Fruit fly (Drosophila melanogaster): ENCODE results near the gene usp.

DNA sequence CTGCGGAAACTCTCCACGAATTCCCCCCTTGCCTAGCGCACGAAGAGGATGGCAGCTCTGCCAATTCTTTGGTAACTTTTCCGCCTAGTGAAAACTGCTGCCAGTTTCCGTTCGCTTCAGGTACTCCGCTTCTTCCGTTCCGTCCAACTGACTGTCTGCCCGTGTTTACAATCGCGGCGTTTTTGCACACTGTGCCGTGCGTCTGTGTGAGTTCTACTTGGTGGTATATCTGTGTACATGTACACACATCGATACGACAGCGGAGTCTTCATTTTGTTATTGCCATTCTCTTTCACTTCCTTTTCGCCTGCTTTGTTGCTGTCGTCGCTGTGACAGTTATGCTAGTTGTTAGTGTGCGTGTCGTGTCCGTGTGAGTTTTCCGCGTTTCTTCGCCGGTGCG lies 29.3 kb downstream of the usp start:
- TF ChIP-seq dac (GFP tag; optimal IDR thresholded peaks at IDR 0.05) (no peak), Ets96B (tag; optimal IDR thresholded peaks at IDR 0.05) (no peak), salr (GFP tag; optimal IDR thresholded peaks at IDR 0.05) (peak in 1 of 2 experiments; percentile 45), ss (GFP tag; optimal IDR thresholded peaks at IDR 0.05) (peak; percentile 54 to 80), Lpt (GFP tag; optimal IDR thresholded peaks at IDR 0.05) (no peak), pdm3 (GFP tag; optimal IDR thresholded peaks at IDR 0.05) (no peak), fd59A (GFP tag; optimal IDR thresholded peaks at IDR 0.05) (peak; percentile 48), CG11294 (GFP tag; IDR thresholded peaks at IDR 0.05) (0 out of 2 replicates have a peak, but pooled peaks have one; percentile 14)
